Worm (Caenorhabditis elegans) whole organism, late embryonic: Measurements from ENCODE around the gene clec-38.

Source experiments
- nfya-1 ChIP-seq: sonication (generic microtip); optimal IDR thresholded peaks from 2 replicates; lab custom pipeline; 2017; ENCODE audit warnings: missing genetic modification characterization, mild to moderate bottlenecking, missing compliant biosample characterization, antibody characterized with exemption, moderate library complexity
- pha-4 ChIP-seq: fragments of 150-350 bp; optimal IDR thresholded peaks from 2 replicates; lab custom pipeline; 2018; ENCODE audit warnings: missing biosample characterization, missing genetic modification reagents, missing genetic modification characterization

ce11 chrV:16746231-16746990 lies 11.0 kb upstream of the clec-38 start, which contains the start of gene gyg-2:
- TF ChIP-seq pha-4 (tag; lab: Kevin White, UChicago) = no peak
- no peak for TF ChIP-seq nfya-1 (tag; lab: Kevin White, UChicago)
